Fruit fly (Drosophila melanogaster): ENCODE data around the gene Ncoa6.

dm6 chr2L:5300785-5301616, 25.5 kb downstream of the Ncoa6 start:
- TF ChIP-seq dimm (GFP tag; IDR thresholded peaks at IDR 0.05) = no peak
- TF ChIP-seq Lim3 (GFP tag; IDR thresholded peaks at IDR 0.05) = no peak
- no peak for TF ChIP-seq sens-2 (GFP tag; IDR thresholded peaks at IDR 0.05)
- TF ChIP-seq CG34422 (GFP tag; IDR thresholded peaks at IDR 0.05) = no peak
- TF ChIP-seq Hr39 (optimal IDR thresholded peaks at IDR 0.05) = no peak
- TF ChIP-seq H2.0 (GFP tag; IDR thresholded peaks at IDR 0.05) = no peak
- no peak for TF ChIP-seq CG13123 (GFP tag; optimal IDR thresholded peaks at IDR 0.05)
- no peak for TF ChIP-seq CG15514 (GFP tag; optimal IDR thresholded peaks at IDR 0.05)
- no peak for TF ChIP-seq CG14860 (GFP tag; IDR thresholded peaks at IDR 0.05; ENCODE audit: partially characterized antibody)
- TF ChIP-seq tx (GFP tag; optimal IDR thresholded peaks at IDR 0.05) = no peak

All from whole organism, embryonic.